Fruit fly (Drosophila melanogaster) whole organism, larva: ENCODE results near the gene CG7384.

Experiments used
- noc ChIP-seq: fragments of 200-800 bp; sonication (Bioruptor generic); optimal IDR thresholded peaks from 3 replicates; lab custom pipeline; 2019; ENCODE audit warnings: missing biosample characterization, mild to moderate bottlenecking, missing genetic modification characterization, moderate library complexity

Gene CG7384

DNA sequence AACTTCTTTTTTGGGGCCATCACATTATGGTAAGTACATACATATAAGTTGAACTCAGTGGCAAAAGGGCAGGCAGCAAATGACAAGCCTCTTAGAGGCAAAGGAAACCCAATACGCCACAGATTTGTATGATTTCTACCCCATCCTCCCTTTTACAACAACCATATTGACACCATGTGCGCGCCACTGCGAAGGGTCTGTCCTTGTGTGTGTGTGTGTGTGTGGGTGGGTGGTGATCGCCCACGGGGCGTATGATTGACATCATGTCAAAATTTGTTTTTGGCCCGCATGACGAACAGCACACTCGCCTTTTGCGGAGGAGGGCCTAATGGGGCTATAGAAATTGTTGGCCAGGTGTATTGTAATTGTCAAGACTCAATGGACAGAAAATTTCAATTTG lies 10.6 kb downstream of the CG7384 start:
- no peak for TF ChIP-seq noc (tag; lab: Kevin White, UChicago)

DNA sequence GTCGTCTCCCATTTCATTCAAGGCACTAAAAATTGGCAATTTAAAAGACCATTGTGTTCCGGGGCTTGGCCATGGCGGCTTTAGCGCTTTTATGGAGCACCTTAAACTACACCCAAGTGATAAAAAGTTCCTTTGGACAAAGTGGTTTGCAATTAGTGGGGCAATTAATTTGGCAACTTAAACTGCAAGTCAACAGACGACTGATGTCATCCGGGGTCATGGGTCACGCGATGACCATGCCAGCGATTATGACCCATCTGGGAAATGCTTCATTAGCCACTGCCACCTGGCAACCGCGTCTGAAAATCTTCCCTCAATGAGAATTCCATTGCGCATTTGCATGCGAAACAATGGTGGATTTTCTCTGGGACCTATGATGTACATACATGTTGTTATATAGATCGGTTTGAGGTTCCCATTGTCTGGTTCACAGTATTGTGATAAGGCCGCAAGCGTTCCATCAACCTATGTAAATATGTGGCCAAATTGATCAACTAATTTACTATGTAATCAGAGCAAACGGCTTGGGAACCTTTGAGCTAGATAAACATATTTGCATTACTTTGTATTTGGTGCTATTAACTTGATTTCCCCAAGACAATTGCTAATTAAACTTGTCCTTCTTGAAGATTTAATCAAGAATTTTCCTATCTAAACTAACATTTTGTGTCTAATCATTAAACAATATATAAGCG lies 13.0 kb downstream of the CG7384 start:
- no peak for TF ChIP-seq noc (tag; lab: Kevin White, UChicago)

DNA sequence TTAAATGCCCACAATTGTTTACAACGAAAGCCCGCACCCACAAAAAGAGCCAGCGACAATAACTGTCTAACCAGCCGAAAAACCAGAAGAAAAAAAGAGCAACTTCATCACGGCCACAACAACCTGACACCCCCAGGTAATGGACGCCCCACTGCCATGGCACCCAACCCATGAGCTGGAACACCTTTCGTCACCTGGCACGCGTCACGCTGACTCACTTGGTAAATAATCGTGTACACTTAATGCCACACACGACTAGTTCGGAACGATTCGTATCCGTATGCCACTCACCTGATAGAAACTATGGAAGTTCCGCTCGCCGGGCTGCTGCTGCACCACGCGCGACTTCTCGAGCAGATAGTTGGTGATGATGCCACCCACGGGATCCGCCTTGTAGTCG lies 13.9 kb downstream of the CG7384 start:
- no peak for TF ChIP-seq noc (tag; lab: Kevin White, UChicago)

DNA sequence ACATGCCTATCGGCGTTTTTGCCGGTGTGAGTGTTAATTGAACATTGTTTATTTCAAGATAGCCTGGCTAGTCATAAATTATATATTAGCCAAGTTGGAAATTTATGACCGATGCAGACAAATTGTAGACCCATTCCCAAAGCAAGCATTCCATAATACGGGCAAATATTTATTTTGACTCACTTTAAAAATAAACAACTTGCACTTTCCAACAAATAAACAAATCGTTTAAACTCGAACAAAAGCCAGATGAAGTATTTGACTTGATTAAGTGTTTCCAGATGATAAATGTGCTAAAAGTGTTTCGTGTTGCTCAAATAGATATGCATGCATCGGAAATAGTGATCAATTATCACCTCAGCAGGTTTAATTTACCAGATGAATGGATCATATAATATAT lies 14.8 kb downstream of the CG7384 start:
- no peak for TF ChIP-seq noc (tag; lab: Kevin White, UChicago)

DNA sequence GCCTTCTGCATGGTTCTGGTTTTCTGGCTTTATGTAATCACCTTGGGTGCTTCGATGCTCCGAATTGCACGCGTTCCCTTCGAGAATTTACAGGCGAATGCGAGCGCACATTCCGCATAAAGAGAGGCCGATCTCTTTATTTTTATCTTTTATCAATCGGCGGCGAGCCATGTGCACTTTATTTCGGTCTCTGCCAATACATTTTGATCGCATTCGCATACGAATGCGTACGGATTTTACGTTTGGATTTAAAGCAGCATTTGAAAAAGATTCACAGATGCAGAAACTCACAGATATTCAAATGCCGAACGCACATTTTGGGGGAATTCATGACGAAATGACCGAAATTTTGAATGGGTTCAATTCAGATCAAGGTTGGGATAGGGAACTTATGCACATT lies 18.9 kb downstream of the CG7384 start, which contains the start of gene CG13144:
TSS of gene CG13144 (minus strand) at position 101 of the 400 bp plus-strand sequence.
- no peak for TF ChIP-seq noc (tag; lab: Kevin White, UChicago)

DNA sequence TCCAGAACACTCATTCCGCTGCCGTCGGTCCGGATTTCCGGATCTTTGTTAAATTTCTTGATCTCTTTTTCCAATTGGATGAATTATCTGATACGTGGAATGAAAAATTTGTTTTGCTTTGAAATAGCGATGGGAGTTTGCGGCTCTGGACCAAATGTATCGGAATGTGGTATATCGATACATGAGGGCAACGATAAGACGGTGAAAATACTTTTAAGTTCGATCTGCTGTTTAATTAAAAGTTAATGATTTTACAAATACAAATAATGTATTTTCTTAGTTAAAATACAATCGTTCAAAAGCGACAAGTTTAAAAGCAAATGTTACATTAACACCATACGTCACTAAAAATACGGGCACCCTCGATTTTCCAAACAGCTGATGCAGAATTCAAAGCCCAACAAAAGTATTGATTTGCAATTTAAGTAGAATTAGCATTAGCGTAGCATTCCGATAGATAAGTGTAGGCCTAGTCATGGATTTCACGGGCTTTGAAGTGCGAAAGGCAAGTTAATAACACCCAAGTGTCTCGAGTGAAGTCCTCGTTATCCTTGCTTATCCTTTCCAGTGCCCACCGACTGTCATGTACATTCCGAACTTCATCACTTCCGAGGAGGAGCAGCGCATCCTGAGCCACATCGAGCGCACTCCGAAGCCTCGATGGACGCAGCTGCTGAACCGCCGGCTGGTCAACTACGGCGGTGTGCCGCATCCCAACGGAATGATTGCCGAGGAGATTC lies 21.6 kb downstream of the CG7384 start, which contains the start of the genes Cog4 and CG6144:
TSS of gene Cog4 (minus strand) at position 139 of the 740 bp plus-strand sequence.
TSS of gene CG6144 (plus strand) at position 211 of the 740 bp plus-strand sequence.
- no peak for TF ChIP-seq noc (tag; lab: Kevin White, UChicago)

DNA sequence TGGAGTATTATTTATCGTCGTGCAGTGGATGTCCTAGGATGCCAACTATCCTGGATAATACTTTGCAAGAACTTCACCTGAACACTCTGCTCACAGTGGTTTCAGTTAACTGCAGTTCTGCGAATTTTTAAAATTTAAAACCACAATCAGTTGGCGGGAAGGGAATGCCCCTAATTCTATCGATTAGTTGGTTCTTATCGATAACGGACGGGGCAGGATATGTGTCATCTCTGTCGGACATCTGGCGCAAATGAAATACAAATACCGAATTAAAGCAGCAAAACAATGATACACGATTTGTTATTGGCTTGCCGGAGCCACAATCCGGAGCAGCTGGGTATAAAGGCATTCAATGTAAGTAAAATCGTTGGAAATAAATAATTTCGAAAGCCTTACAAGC lies 27.2 kb downstream of the CG7384 start, which contains the start of gene Grip75:
TSS of gene Grip75 (plus strand) at position 223 of the 400 bp plus-strand sequence.
- TF ChIP-seq noc (tag; lab: Kevin White, UChicago), result no peak

DNA sequence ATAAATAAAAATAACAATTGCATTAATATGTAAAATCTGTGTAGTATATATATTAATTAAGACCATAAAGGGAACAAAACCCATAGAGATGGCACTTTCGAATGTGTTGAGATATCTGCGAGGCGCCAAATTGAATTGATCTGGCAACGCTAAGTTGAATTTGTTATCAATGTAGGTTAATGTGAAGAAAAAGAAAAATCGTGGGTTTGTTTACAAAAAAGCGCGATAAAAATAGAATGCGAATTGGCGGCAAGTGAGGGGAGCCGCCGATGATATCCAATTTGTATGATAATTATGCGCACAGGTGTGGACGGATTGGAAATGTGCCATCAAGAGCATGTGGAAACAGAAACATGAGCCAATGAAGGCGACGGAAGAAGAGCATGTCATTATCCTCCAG lies 30.4 kb downstream of the CG7384 start:
- no peak for TF ChIP-seq noc (tag; lab: Kevin White, UChicago)

DNA sequence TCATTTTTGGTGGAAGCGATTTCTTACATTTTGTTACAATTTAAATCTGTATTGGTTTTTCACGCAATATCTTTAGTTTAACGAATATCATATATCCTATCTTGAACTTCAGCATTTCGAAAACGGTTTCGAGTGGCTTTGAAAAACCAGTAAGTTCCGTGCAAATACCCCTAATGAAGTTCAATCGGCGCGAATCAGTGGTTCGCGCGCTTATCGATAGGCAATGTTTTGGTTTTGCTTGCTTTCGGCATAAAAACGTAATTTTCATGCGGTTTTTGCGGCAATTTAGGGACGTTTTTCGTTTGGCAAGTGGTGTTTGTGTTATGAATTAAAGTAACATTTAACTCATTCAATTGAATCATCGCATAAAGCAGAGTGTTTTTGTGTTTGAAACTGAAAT lies 33.4 kb downstream of the CG7384 start, which contains the start of gene RluA-2:
TSS of gene RluA-2 (plus strand) at position 195 of the 400 bp plus-strand sequence.
- TF ChIP-seq noc (tag; lab: Kevin White, UChicago), result no peak

DNA sequence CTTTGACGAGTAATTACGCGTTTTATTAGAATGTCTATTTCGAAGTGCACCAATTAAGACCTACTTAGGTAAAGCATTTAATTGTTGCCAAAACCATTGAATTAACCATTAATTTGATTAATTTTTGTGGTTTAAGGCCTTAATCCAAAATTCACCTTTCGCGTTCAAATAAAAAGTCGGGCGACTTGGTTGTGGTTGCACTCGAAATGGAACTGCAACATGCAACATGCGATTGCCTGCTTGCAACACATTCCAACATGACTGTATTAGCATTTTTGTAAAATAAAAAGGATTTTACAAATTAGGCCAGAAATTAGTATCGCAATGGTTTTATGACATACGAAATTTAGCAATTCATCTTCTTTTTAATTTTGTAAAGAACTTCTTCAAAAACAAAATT lies 35.4 kb downstream of the CG7384 start:
- TF ChIP-seq noc (tag; lab: Kevin White, UChicago), result no peak

DNA sequence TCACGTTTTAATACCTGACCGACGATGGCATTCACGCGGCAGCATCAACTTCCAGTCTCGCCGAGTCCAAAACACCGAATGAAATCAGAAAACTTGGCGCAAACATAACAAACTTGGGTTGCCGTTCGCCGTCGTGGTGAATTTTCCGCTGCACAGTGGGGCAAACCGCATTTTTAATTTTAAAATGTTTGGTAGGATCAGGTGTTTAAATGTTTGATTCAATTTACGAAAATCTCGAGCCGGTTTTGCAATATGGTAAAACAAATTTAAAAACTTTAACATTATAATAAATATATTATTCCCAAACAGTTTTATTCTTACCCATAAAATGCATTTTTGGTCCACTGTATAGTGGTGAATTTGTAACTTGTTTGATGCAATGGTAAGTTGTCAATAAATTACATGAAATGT lies 36.0 kb downstream of the CG7384 start, which contains the start of gene RluA-1:
TSS of gene RluA-1 (minus strand) at position 82 of the 411 bp plus-strand sequence.
- peak; percentile 71 for TF ChIP-seq noc (tag; lab: Kevin White, UChicago)

DNA sequence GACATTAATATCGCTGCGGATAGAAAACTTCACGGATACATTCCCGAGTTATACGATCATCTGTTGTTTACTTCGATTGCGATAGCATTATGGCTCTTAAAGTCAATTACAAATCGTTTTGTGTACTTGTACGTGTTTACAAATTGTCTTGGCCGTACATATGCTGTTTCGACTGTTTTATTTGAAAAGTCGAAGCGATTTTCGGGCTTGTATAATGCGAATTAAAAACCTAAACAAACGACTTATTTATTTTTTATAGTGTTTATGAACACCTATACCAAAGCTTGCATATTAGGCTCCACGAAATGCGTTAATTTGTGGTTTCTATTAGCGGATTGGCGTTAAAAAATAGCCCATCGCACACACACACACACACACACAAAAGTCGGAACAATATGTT lies 38.0 kb downstream of the CG7384 start:
- TF ChIP-seq noc (tag; lab: Kevin White, UChicago), result no peak

DNA sequence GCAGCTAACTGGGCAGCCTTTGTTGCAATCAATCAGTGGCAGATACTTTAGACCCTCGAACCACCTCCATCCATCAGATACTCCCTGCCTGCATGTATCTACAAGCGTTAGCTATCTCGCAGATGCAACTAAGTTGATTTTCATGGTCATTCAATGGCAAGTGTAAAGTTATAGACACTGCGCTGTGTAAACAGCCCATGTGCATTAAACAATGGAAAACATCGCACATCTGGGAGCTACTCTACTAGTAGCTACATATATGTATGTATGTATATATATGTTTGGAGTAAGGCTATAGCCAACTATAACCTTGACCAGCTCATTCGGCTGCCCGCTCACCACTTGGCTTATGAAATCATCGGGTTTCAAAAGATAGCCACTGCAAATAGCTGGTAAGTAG lies 40.0 kb downstream of the CG7384 start:
- no peak for TF ChIP-seq noc (tag; lab: Kevin White, UChicago)

DNA sequence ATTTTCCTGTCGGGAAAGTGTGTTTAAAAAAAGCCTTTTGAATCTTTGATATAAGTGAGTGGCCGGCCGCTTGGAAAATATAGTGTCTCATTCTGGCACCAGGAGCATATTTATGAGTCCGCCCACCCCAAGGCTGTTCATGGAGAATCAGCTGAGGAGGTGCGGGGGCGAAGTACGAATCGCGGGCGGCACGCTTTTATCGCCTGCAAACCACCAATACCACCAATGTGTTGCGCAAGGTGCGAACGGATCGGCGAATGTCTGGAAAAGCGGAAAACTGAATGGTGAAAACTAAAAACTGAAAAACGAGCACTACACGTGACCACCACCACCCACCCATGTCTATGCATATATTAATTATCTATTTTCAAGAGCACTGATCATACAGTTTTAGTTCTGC lies 41.3 kb downstream of the CG7384 start:
- no peak for TF ChIP-seq noc (tag; lab: Kevin White, UChicago)

DNA sequence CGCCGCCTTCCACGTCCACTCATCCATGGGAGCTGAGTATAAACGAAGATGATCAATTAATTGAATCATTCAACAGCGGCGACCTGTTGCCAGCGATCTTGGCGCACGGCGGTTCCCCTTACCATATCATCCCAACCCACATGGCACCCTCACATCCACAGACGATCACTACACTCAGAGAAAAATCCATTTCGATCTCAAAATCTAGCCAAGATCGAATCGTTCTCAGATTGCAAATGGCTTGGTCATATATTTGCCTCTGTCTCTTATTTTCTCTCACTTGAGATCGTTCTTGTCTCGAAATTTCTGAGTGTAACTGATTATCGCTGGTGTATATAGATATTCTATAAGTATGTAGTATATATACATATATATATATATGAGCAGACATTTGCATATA lies 41.9 kb downstream of the CG7384 start:
- peak; percentile 66 for TF ChIP-seq noc (tag; lab: Kevin White, UChicago)

DNA sequence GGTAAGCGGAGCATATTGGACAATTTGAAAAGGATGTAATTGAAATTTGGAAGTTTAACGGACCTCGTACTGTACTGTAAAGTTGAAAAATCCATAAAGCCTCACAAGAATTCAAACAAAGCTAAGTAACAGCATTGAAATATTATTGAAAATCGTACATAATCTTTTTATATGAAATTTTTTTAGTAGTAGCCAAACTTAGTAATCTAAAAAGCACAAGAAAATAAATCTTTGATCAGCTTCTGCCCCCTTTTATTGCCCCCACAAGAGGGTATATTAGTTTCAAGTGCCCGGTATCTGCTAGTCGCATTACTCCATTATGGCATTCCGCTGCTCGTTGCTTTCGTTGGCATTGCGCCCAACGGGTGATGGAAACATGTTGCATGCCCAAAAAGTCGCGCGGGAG lies 43.4 kb downstream of the CG7384 start:
- no peak for TF ChIP-seq noc (tag; lab: Kevin White, UChicago)
